Worm (Caenorhabditis elegans): Measurements from ENCODE around the gene F46B6.9.

Gene F46B6.9

ce11 chrV:9796562-9796961 is at the start of gene F46B6.9:
Gene F46B6.9 (plus strand): TSS chrV:9796862.
- no peak for TF ChIP-seq hlh-13 (GFP tag; optimal IDR thresholded peaks at IDR 0.05)
- no peak for TF ChIP-seq tbx-7 (tag; optimal IDR thresholded peaks at IDR 0.05)
- no peak for TF ChIP-seq lim-6 (tag; optimal IDR thresholded peaks at IDR 0.05)
- no peak for TF ChIP-seq Y22D7AL.16 (tag; optimal IDR thresholded peaks at IDR 0.05)
- no peak for TF ChIP-seq pax-1 (tag; optimal IDR thresholded peaks at IDR 0.05)
- no peak for TF ChIP-seq dve-1 (tag; optimal IDR thresholded peaks at IDR 0.05)
- TF ChIP-seq ceh-34 (tag; optimal IDR thresholded peaks at IDR 0.05): no peak
- no peak for TF ChIP-seq ahr-1 (tag; optimal IDR thresholded peaks at IDR 0.05)
- TF ChIP-seq C38D4.7 (GFP tag; optimal IDR thresholded peaks at IDR 0.05): no peak
- TF ChIP-seq eyg-1 (tag; optimal IDR thresholded peaks at IDR 0.05): no peak
- TF ChIP-seq C08G9.2 (tag; optimal IDR thresholded peaks at IDR 0.05): no peak
- TF ChIP-seq lin-11 (tag; optimal IDR thresholded peaks at IDR 0.05): no peak
- TF ChIP-seq hlh-15 (tag; optimal IDR thresholded peaks at IDR 0.05): no peak
- no peak for TF ChIP-seq madf-2 (tag; optimal IDR thresholded peaks at IDR 0.05)
- no peak for TF ChIP-seq syd-9 (tag; optimal IDR thresholded peaks at IDR 0.05)
- TF ChIP-seq hlh-30 (tag; optimal IDR thresholded peaks at IDR 0.05; ENCODE audit: insufficient read depth): no peak
- no peak for TF ChIP-seq zip-5 (tag; optimal IDR thresholded peaks at IDR 0.05)
- TF ChIP-seq sox-2 (GFP tag; IDR thresholded peaks at IDR 0.05): no peak
- TF ChIP-seq dmd-4 (tag; optimal IDR thresholded peaks at IDR 0.05; ENCODE audit: borderline replicate concordance): no peak

ce11 chrV:9750308-9750707 is 46.4 kb upstream of the F46B6.9 start, which contains the start of gene F58E6.4:
Gene F58E6.4 (minus strand): TSS chrV:9750408.
- no peak for TF ChIP-seq sox-2 (GFP tag; IDR thresholded peaks at IDR 0.05)
- no peak for TF ChIP-seq C38D4.7 (GFP tag; optimal IDR thresholded peaks at IDR 0.05)
- no peak for TF ChIP-seq ceh-48 (tag; optimal IDR thresholded peaks at IDR 0.05)
- TF ChIP-seq K02D7.2 (tag; optimal IDR thresholded peaks at IDR 0.05): no peak
- no peak for TF ChIP-seq pha-4 (tag; optimal IDR thresholded peaks at IDR 0.05)
- no peak for TF ChIP-seq madf-2 (tag; optimal IDR thresholded peaks at IDR 0.05)
- TF ChIP-seq ceh-34 (tag; optimal IDR thresholded peaks at IDR 0.05): no peak
- TF ChIP-seq hlh-8 (tag; optimal IDR thresholded peaks at IDR 0.05): no peak
- no peak for TF ChIP-seq sdc-2 (tag; optimal IDR thresholded peaks at IDR 0.05)
- TF ChIP-seq Y22D7AL.16 (tag; optimal IDR thresholded peaks at IDR 0.05): no peak
- no peak for TF ChIP-seq tbx-2 (tag; optimal IDR thresholded peaks at IDR 0.05)
- TF ChIP-seq eyg-1 (tag; optimal IDR thresholded peaks at IDR 0.05): no peak
- TF ChIP-seq ahr-1 (tag; optimal IDR thresholded peaks at IDR 0.05): no peak
- no peak for TF ChIP-seq T23F11.4 (GFP tag; optimal IDR thresholded peaks at IDR 0.05)
- no peak for TF ChIP-seq F13H6.1 (tag; optimal IDR thresholded peaks at IDR 0.05)
- TF ChIP-seq nhr-11 (tag; optimal IDR thresholded peaks at IDR 0.05): no peak
- no peak for TF ChIP-seq unc-3 (GFP tag; conservative IDR thresholded peaks at IDR 0.05)
- TF ChIP-seq unc-3 (tag; optimal IDR thresholded peaks at IDR 0.05): no peak

ce11 chrV:9752918-9753317 is 43.7 kb upstream of the F46B6.9 start, which contains the start of gene F58E6.6:
Gene F58E6.6 (minus strand): TSS chrV:9753018.
- TF ChIP-seq nfya-1 (tag; optimal IDR thresholded peaks at IDR 0.05) (no peak), lim-6 (tag; optimal IDR thresholded peaks at IDR 0.05) (no peak), lin-11 (tag; optimal IDR thresholded peaks at IDR 0.05) (no peak), K09A11.1 (tag; optimal IDR thresholded peaks at IDR 0.05; ENCODE audit: insufficient read depth) (no peak), ceh-14 (tag; optimal IDR thresholded peaks at IDR 0.05) (no peak), che-1 (tag; optimal IDR thresholded peaks at IDR 0.05) (no peak), fax-1 (tag; optimal IDR thresholded peaks at IDR 0.05) (no peak), T23F11.4 (GFP tag; optimal IDR thresholded peaks at IDR 0.05) (no peak)

ce11 chrV:9753554-9753953 is 43.1 kb upstream of the F46B6.9 start:
- TF ChIP-seq odd-2 (tag; optimal IDR thresholded peaks at IDR 0.05) (no peak), ceh-31 (tag; optimal IDR thresholded peaks at IDR 0.05) (no peak), rnt-1 (tag; optimal IDR thresholded peaks at IDR 0.05) (no peak), T23F11.4 (GFP tag; optimal IDR thresholded peaks at IDR 0.05) (no peak), madf-2 (tag; optimal IDR thresholded peaks at IDR 0.05) (no peak), unc-86 (tag; optimal IDR thresholded peaks at IDR 0.05) (no peak), ets-4 (tag; optimal IDR thresholded peaks at IDR 0.05) (no peak), lin-11 (tag; optimal IDR thresholded peaks at IDR 0.05) (no peak), hlh-30 (tag; optimal IDR thresholded peaks at IDR 0.05; ENCODE audit: insufficient read depth) (no peak), hlh-15 (tag; optimal IDR thresholded peaks at IDR 0.05) (no peak), syd-9 (tag; optimal IDR thresholded peaks at IDR 0.05) (no peak), ceh-9 (tag; optimal IDR thresholded peaks at IDR 0.05) (no peak), npax-4 (tag; optimal IDR thresholded peaks at IDR 0.05) (no peak), pag-3 (tag; optimal IDR thresholded peaks at IDR 0.05; ENCODE audit: borderline replicate concordance) (no peak), F13H6.1 (tag; optimal IDR thresholded peaks at IDR 0.05) (no peak), ceh-22 (tag; optimal IDR thresholded peaks at IDR 0.05) (no peak)
